Fruit fly (Drosophila melanogaster) whole organism, prepupa: ENCODE measurements around the gene Spn.
A peak's percentile ranks its signal among the peaks of the same experiment; 100 is the strongest.

ENCODE experiments used
- Blimp-1 ChIP-seq: fragments of 200-800 bp; sonication (Bioruptor generic); optimal IDR thresholded peaks from 3 replicates; lab custom pipeline; 2017; ENCODE audit warnings: missing biosample characterization, missing genetic modification characterization, mild to moderate bottlenecking, moderate library complexity, missing genetic modification reagents
- CG10631 ChIP-seq: fragments of 200-800 bp; sonication (Bioruptor generic); optimal IDR thresholded peaks from 2 replicates; lab custom pipeline; 2016; ENCODE audit warnings: missing biosample characterization, missing genetic modification characterization
- CG10669 ChIP-seq: fragments of 200-800 bp; sonication (Bioruptor generic); optimal IDR thresholded peaks from 3 replicates; lab custom pipeline; 2018; ENCODE audit warnings: missing biosample characterization, mild to moderate bottlenecking, missing genetic modification characterization, moderate library complexity
- CG11294 ChIP-seq: fragments of 200-800 bp; sonication (Bioruptor generic); IDR thresholded peaks from 2 replicates; pipeline ENCODE4 v1.3.6; 2022; ENCODE audit warnings: missing biosample characterization, missing genetic modification characterization
- CG1621 ChIP-seq: fragments of 200-800 bp; sonication (Bioruptor generic); optimal IDR thresholded peaks from 3 replicates; lab custom pipeline; 2018; ENCODE audit warnings: missing biosample characterization, mild to moderate bottlenecking, missing genetic modification characterization
- CG16779 ChIP-seq: fragments of 200-800 bp; sonication (Bioruptor generic); optimal IDR thresholded peaks from 3 replicates; lab custom pipeline; 2017; ENCODE audit warnings: missing biosample characterization, mild to moderate bottlenecking, missing genetic modification characterization
- CG32006 ChIP-seq: fragments of 200-800 bp; sonication (Bioruptor generic); optimal IDR thresholded peaks from 3 replicates; lab custom pipeline; 2017; ENCODE audit warnings: missing biosample characterization, mild to moderate bottlenecking, missing genetic modification characterization
- CG34406 ChIP-seq: fragments of 200-800 bp; sonication (Bioruptor generic); optimal IDR thresholded peaks from 3 replicates; lab custom pipeline; 2016; ENCODE audit warnings: missing biosample characterization, missing genetic modification characterization
- CG6163 ChIP-seq: fragments of 200-800 bp; sonication (Bioruptor generic); IDR thresholded peaks from 3 replicates; pipeline ENCODE4 v1.3.6; 2022; ENCODE audit warnings: missing biosample characterization, missing genetic modification characterization
- CG6276 ChIP-seq: fragments of 200-800 bp; sonication (Bioruptor generic); optimal IDR thresholded peaks from 2 replicates; lab custom pipeline; 2017; ENCODE audit warnings: missing biosample characterization, mild to moderate bottlenecking, missing genetic modification characterization
- CG6792 ChIP-seq: fragments of 200-800 bp; sonication (Bioruptor generic); optimal IDR thresholded peaks from 3 replicates; lab custom pipeline; 2016; ENCODE audit warnings: missing biosample characterization, missing genetic modification characterization
- CG6808 ChIP-seq: fragments of 200-800 bp; sonication (Bioruptor generic); optimal IDR thresholded peaks from 3 replicates; lab custom pipeline; 2017; ENCODE audit warnings: missing biosample characterization, missing genetic modification characterization, mild to moderate bottlenecking, moderate library complexity, missing genetic modification reagents
- CG8119 ChIP-seq: fragments of 200-800 bp; sonication (Bioruptor generic); IDR thresholded peaks from 3 replicates; pipeline ENCODE4 v1.3.6; 2022; ENCODE audit warnings: missing biosample characterization, missing genetic modification characterization
- CG8319 ChIP-seq: fragments of 200-800 bp; sonication (Bioruptor generic); optimal IDR thresholded peaks from 3 replicates; lab custom pipeline; 2016; ENCODE audit warnings: missing biosample characterization, missing genetic modification characterization
- Eip93F ChIP-seq: fragments of 200-800 bp; sonication (Bioruptor generic); optimal IDR thresholded peaks from 2 replicates; lab custom pipeline; 2016; ENCODE audit warnings: missing biosample characterization, mild to moderate bottlenecking, missing genetic modification characterization
- Ets96B ChIP-seq: fragments of 200-800 bp; optimal IDR thresholded peaks from 2 replicates; lab custom pipeline; 2019; ENCODE audit warnings: missing biosample characterization, mild to moderate bottlenecking, missing genetic modification characterization, moderate library complexity
- Hr38 ChIP-seq: sonication (Bioruptor generic); optimal IDR thresholded peaks from 2 replicates; lab custom pipeline; 2016; ENCODE audit warnings: missing biosample characterization, missing genetic modification characterization
- Hr39 ChIP-seq: fragments of 200-800 bp; sonication (Bioruptor generic); optimal IDR thresholded peaks from 2 replicates; lab custom pipeline; 2016; ENCODE audit warnings: missing biosample characterization, missing genetic modification characterization
- Hr4 ChIP-seq: fragments of 200-800 bp; sonication (Bioruptor generic); optimal IDR thresholded peaks from 3 replicates; lab custom pipeline; 2016; ENCODE audit warnings: missing biosample characterization, missing genetic modification characterization
- Lpt ChIP-seq: fragments of 200-800 bp; sonication (Bioruptor generic); optimal IDR thresholded peaks from 3 replicates; lab custom pipeline; 2016; ENCODE audit warnings: missing biosample characterization, missing genetic modification characterization
- Met ChIP-seq: fragments of 200-800 bp; sonication (Bioruptor generic); optimal IDR thresholded peaks from 3 replicates; lab custom pipeline; 2016; ENCODE audit warnings: missing biosample characterization, missing genetic modification characterization
- OdsH ChIP-seq: fragments of 200-800 bp; sonication (Bioruptor generic); optimal IDR thresholded peaks from 3 replicates; lab custom pipeline; 2016; ENCODE audit warnings: missing biosample characterization, missing genetic modification characterization
- Smox ChIP-seq: fragments of 200-800 bp; sonication (Bioruptor generic); optimal IDR thresholded peaks from 3 replicates; lab custom pipeline; 2016; ENCODE audit warnings: missing biosample characterization, missing genetic modification characterization
- Sox15 ChIP-seq: fragments of 200-800 bp; sonication (Bioruptor generic); optimal IDR thresholded peaks from 3 replicates; lab custom pipeline; 2016; ENCODE audit warnings: missing biosample characterization, missing genetic modification characterization
- achi ChIP-seq: fragments of 200-800 bp; sonication (Bioruptor generic); optimal IDR thresholded peaks from 3 replicates; lab custom pipeline; 2016; ENCODE audit warnings: missing biosample characterization, missing genetic modification characterization
- acj6 ChIP-seq: fragments of 200-800 bp; sonication (Bioruptor generic); optimal IDR thresholded peaks from 3 replicates; lab custom pipeline; 2016; ENCODE audit warnings: missing biosample characterization, missing genetic modification characterization
- dsx ChIP-seq: fragments of 200-800 bp; optimal IDR thresholded peaks from 3 replicates; lab custom pipeline; 2019; ENCODE audit warnings: missing biosample characterization, mild to moderate bottlenecking, missing genetic modification characterization, moderate library complexity; ENCODE audit not compliant: poor library complexity, severe bottlenecking
- esn ChIP-seq: fragments of 200-800 bp; sonication (Bioruptor generic); optimal IDR thresholded peaks from 2 replicates; lab custom pipeline; 2016; ENCODE audit warnings: missing biosample characterization, mild to moderate bottlenecking, missing genetic modification characterization, moderate library complexity
- fd85E ChIP-seq: fragments of 200-800 bp; sonication (Bioruptor generic); optimal IDR thresholded peaks from 3 replicates; lab custom pipeline; 2016; ENCODE audit warnings: missing biosample characterization, missing genetic modification characterization
- fkh ChIP-seq: fragments of 200-800 bp; sonication (Bioruptor generic); optimal IDR thresholded peaks from 3 replicates; lab custom pipeline; 2017; ENCODE audit warnings: missing biosample characterization, mild to moderate bottlenecking, missing genetic modification characterization, moderate library complexity
- net ChIP-seq: fragments of 200-800 bp; sonication (Bioruptor generic); optimal IDR thresholded peaks from 3 replicates; lab custom pipeline; 2016; ENCODE audit warnings: missing biosample characterization, missing genetic modification characterization
- pdm3 ChIP-seq: fragments of 200-800 bp; sonication (Bioruptor generic); optimal IDR thresholded peaks from 3 replicates; lab custom pipeline; 2016; ENCODE audit warnings: missing biosample characterization, missing genetic modification characterization
- spab ChIP-seq: fragments of 200-800 bp; sonication (Bioruptor generic); optimal IDR thresholded peaks from 2 replicates; lab custom pipeline; 2017; ENCODE audit warnings: missing biosample characterization, mild to moderate bottlenecking, missing genetic modification characterization, missing genetic modification reagents
- ss ChIP-seq, 2 experiments: fragments of 200-800 bp; sonication (Bioruptor generic); optimal IDR thresholded peaks; 2 replicates in 1 of 2; 3 replicates in 1 of 2; lab custom pipeline; 2017 to 2018; ENCODE audit warnings: mild to moderate bottlenecking in 2 of 2, missing biosample characterization in 2 of 2, missing genetic modification characterization in 2 of 2, moderate library complexity in 1 of 2
- vri ChIP-seq: fragments of 200-800 bp; sonication (Bioruptor generic); optimal IDR thresholded peaks from 3 replicates; lab custom pipeline; 2016; ENCODE audit warnings: missing biosample characterization, mild to moderate bottlenecking, missing genetic modification characterization

Gene Spn

DNA sequence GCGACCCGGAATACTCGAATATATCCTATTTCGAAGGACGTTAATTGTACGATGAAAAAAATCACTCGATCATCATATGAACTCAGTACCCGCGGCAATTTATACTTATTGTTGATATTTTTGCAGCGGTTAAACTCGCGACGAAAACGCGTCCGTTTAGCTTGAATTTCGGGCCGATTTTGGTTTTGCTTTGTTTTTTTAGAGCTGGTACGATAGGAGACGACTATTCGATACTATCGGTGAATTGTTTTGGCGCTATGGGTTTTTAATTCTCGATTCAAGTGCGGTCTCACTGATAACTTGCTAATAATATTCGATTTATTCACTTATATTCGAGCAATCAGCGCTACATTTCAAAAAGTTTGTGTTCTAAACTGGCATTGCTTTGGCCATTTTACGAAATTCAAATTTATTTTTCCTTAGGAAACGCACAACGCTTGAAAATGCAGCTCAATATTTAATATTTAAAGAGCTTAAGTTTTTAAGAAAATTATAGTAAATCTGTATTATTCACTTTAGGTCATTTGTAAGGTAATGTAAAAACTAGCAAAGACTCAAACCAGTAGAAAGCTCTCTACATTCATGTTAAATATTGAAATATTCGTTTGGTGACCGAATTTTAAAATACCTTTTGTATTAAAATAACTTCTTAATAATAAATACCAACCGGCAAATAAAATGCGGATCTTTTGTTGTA, at the start of gene Spn (continued):
- TF ChIP-seq CG10631 (GFP tag; lab: Kevin White, UChicago) (no peak), CG1621 (no peak), achi (GFP tag; lab: Kevin White, UChicago) (no peak), fd85E (GFP tag; lab: Kevin White, UChicago) (no peak), Ets96B (tag; lab: Kevin White, UChicago) (peak; percentile 15), CG6163 (GFP tag; lab: Robert Waterston, UW) (no peak), Eip93F (GFP tag; lab: Kevin White, UChicago) (peak; percentile 6), CG16779 (tag; lab: Kevin White, UChicago) (no peak), Hr4 (GFP tag; lab: Kevin White, UChicago) (no peak)

DNA sequence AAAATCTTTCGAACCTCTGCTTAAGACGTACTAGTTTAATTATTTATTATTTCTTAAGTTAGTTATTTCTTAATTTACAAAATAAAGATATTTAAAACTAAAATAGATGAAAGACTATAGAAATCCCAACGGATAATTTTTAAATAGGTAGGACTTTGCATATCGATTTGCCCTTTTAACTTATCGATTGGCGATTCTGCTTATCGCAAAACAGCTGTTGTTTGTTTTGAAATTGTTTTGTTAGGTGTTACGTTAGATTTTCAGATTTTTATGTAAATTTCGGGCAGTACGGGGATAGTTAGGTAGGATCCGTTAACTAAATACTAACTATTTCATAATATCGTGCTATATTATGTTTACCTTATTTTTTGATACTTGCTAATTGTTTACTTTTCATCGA, 46.1 kb upstream of the Spn start, which contains the start of gene CG16986:
Gene CG16986, plus strand, starts transcription at position 188 of the 400 bp plus-strand sequence.
- TF ChIP-seq Met (GFP tag; lab: Kevin White, UChicago) (no peak), CG34406 (GFP tag; lab: Kevin White, UChicago) (no peak), Smox (GFP tag; lab: Kevin White, UChicago) (no peak), CG10631 (GFP tag; lab: Kevin White, UChicago) (no peak), CG32006 (GFP tag; lab: Kevin White, UChicago) (no peak), CG6792 (no peak), acj6 (GFP tag; lab: Kevin White, UChicago) (no peak), Hr4 (GFP tag; lab: Kevin White, UChicago) (no peak), Hr39 (GFP tag; lab: Kevin White, UChicago) (no peak), spab (GFP tag; lab: Kevin White, UChicago) (no peak), vri (GFP tag; lab: Kevin White, UChicago) (no peak), CG16779 (tag; lab: Kevin White, UChicago) (no peak), CG8119 (GFP tag; lab: Robert Waterston, UW) (no peak), Eip93F (GFP tag; lab: Kevin White, UChicago) (no peak), ss (GFP tag; optimal IDR thresholded peaks at IDR 0.05; lab: Kevin White, UChicago) (no peak)

DNA sequence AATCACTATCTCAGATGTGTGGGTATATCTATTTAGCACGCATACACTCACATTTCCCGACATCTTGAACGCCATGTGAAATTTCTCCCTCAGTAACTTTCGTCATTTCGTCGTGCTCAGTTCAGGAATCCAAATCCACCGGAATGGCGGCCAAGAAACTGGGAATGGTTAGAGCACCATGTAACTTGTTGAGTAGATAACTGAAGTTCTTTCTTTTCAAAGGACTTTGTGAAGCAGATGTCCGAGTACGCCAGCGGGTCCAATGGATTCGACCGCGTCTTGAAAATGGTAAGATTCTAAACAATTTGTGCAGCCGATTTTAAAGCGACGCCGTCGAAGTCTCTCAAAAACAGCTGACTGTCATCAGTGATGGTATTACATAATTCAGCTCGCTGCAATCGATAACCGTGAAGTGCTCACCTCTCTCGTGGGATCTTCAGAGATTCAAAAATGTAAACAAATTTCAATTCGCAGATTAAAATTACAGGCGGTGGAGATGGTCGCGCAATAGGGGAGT, 45.2 kb upstream of the Spn start, which contains the start of the genes CG16985 and CG12182:
Gene CG16985, plus strand, starts transcription at position 84 of the 517 bp plus-strand sequence.
Gene CG12182, minus strand, starts transcription at position 366 of the 517 bp plus-strand sequence.
- TF ChIP-seq Blimp-1 (GFP tag; lab: Kevin White, UChicago) (no peak), Hr39 (GFP tag; lab: Kevin White, UChicago) (peak; percentile 13), vri (GFP tag; lab: Kevin White, UChicago) (peak; percentile 98), CG11294 (no peak), CG8319 (no peak), CG6808 (no peak), esn (GFP tag; lab: Kevin White, UChicago) (peak; percentile 4), Sox15 (no peak), achi (GFP tag; lab: Kevin White, UChicago) (peak; percentile 51), CG6163 (GFP tag; lab: Robert Waterston, UW) (0 out of 3 replicates have a peak, but pooled peaks have one; percentile 26), Ets96B (tag; lab: Kevin White, UChicago) (no peak), OdsH (GFP tag; lab: Kevin White, UChicago) (no peak), CG1621 (no peak), CG6276 (no peak), CG16779 (tag; lab: Kevin White, UChicago) (peak; percentile 33), dsx (GFP tag; lab: Kevin White, UChicago) (no peak), pdm3 (GFP tag; lab: Kevin White, UChicago) (no peak), fkh (peak; percentile 13), Hr38 (GFP tag; lab: Kevin White, UChicago) (no peak), Hr4 (GFP tag; lab: Kevin White, UChicago) (no peak), CG10669 (no peak), Eip93F (GFP tag; lab: Kevin White, UChicago) (no peak), Lpt (GFP tag; lab: Kevin White, UChicago) (no peak), CG34406 (GFP tag; lab: Kevin White, UChicago) (no peak), net (no peak)
